Worm (Caenorhabditis elegans) whole organism, L1 larva: ENCODE data around the gene cest-32.
A peak's percentile ranks its signal among the peaks of the same experiment; 100 is the strongest.

Source experiments
- C04F5.9 ChIP-seq: sonication (generic microtip); optimal IDR thresholded peaks from 2 replicates; lab custom pipeline; 2016; ENCODE audit warnings: missing genetic modification characterization, missing compliant biosample characterization
- C34B4.2 ChIP-seq: sonication (generic microtip); optimal IDR thresholded peaks from 2 replicates; lab custom pipeline; 2017; ENCODE audit warnings: mild to moderate bottlenecking, missing genetic modification characterization, missing compliant biosample characterization
- aly-2 ChIP-seq: fragments of 150-350 bp; optimal IDR thresholded peaks from 2 replicates; lab custom pipeline; 2014; ENCODE audit warnings: missing biosample characterization, missing genetic modification characterization
- blmp-1 ChIP-seq: fragments of 150-350 bp; optimal IDR thresholded peaks from 2 replicates; lab custom pipeline; 2014; ENCODE audit warnings: missing biosample characterization, missing genetic modification characterization
- ceh-63 ChIP-seq: fragments of 200-800 bp; sonication (Bioruptor generic); optimal IDR thresholded peaks from 2 replicates; lab custom pipeline; 2018; ENCODE audit warnings: mild to moderate bottlenecking, missing genetic modification characterization, missing compliant biosample characterization
- ceh-8 ChIP-seq: fragments of 200-800 bp; sonication (Bioruptor generic); optimal IDR thresholded peaks from 2 replicates; lab custom pipeline; 2018; ENCODE audit warnings: mild to moderate bottlenecking, missing genetic modification characterization, moderate library complexity, missing compliant biosample characterization
- ceh-82 ChIP-seq, 3 experiments: fragments of 150-350 bp in 1 of 3; sonication (generic microtip) in 2 of 3; optimal IDR thresholded peaks; 2 replicates each; lab custom pipeline; 2014 to 2017; ENCODE audit warnings: missing biosample characterization in 3 of 3, missing genetic modification characterization in 3 of 3
- ceh-90 ChIP-seq: sonication (generic microtip); optimal IDR thresholded peaks from 2 replicates; lab custom pipeline; 2016; ENCODE audit warnings: missing genetic modification characterization, missing compliant biosample characterization
- ces-1 ChIP-seq: fragments of 150-350 bp; optimal IDR thresholded peaks from 2 replicates; lab custom pipeline; 2014; ENCODE audit warnings: missing biosample characterization, missing genetic modification reagents, missing genetic modification characterization
- dsc-1 ChIP-seq: sonication (generic microtip); optimal IDR thresholded peaks from 2 replicates; lab custom pipeline; 2016; ENCODE audit warnings: mild to moderate bottlenecking, missing genetic modification characterization, missing compliant biosample characterization
- efl-1 ChIP-seq, 4 experiments: fragments of 150-350 bp; optimal IDR thresholded peaks in 3 of 4; peaks in 1 of 4; 1 replicate in 1 of 4; 2 replicates in 3 of 4; lab custom pipeline; 2014; ENCODE audit warnings: missing biosample characterization in 2 of 4, missing genetic modification characterization in 2 of 4, missing genetic modification reagents in 2 of 4
- fos-1 ChIP-seq: fragments of 150-350 bp; optimal IDR thresholded peaks from 2 replicates; lab custom pipeline; 2014; ENCODE audit warnings: missing biosample characterization, missing genetic modification characterization
- grh-1 ChIP-seq: fragments of 200-800 bp; sonication (Bioruptor generic); IDR thresholded peaks from 2 replicates; pipeline ENCODE4 v1.3.6; 2022; ENCODE audit warnings: missing genetic modification reagents, missing genetic modification characterization, missing compliant biosample characterization
- jun-1 ChIP-seq: fragments of 150-350 bp; optimal IDR thresholded peaks from 2 replicates; lab custom pipeline; 2014; ENCODE audit warnings: missing biosample characterization, missing genetic modification reagents, missing genetic modification characterization
- lin-13 ChIP-seq: fragments of 150-350 bp; optimal IDR thresholded peaks from 2 replicates; lab custom pipeline; 2014; ENCODE audit warnings: missing biosample characterization, missing genetic modification reagents, missing genetic modification characterization
- lin-14 ChIP-seq: fragments of 200-800 bp; sonication (Bioruptor generic); optimal IDR thresholded peaks from 2 replicates; lab custom pipeline; 2018; ENCODE audit warnings: mild to moderate bottlenecking, missing genetic modification characterization, moderate library complexity, missing compliant biosample characterization
- lin-15B ChIP-seq: fragments of 150-350 bp; sonication (generic microtip); optimal IDR thresholded peaks from 3 replicates; lab custom pipeline; 2014; ENCODE audit warnings: missing biosample characterization, missing genetic modification characterization
- lin-35 ChIP-seq, 2 experiments: fragments of 150-350 bp; optimal IDR thresholded peaks; 2 replicates each; lab custom pipeline; 2014; ENCODE audit warnings: missing biosample characterization in 2 of 2, missing genetic modification characterization in 2 of 2, missing genetic modification reagents in 2 of 2
- lir-3 ChIP-seq: sonication (generic microtip); optimal IDR thresholded peaks from 2 replicates; lab custom pipeline; 2016; ENCODE audit warnings: mild to moderate bottlenecking, missing genetic modification characterization, moderate library complexity, missing compliant biosample characterization; ENCODE audit not compliant: poor library complexity
- lsy-2 ChIP-seq, 2 experiments: fragments of 150-350 bp; optimal IDR thresholded peaks; 2 replicates each; lab custom pipeline; 2014; ENCODE audit warnings: missing biosample characterization in 2 of 2, missing genetic modification characterization in 2 of 2
- mab-9 ChIP-seq: fragments of 200-800 bp; sonication (Bioruptor generic); IDR thresholded peaks from 2 replicates; pipeline ENCODE4 v1.3.6; 2022; ENCODE audit warnings: missing genetic modification reagents, missing genetic modification characterization, missing compliant biosample characterization
- mep-1 ChIP-seq: fragments of 150-350 bp; optimal IDR thresholded peaks from 2 replicates; lab custom pipeline; 2014; ENCODE audit warnings: missing biosample characterization, missing genetic modification characterization
- nhr-11 ChIP-seq: fragments of 150-350 bp; optimal IDR thresholded peaks from 2 replicates; lab custom pipeline; 2014; ENCODE audit warnings: missing biosample characterization, missing genetic modification characterization
- nhr-20 ChIP-seq: sonication (generic microtip); optimal IDR thresholded peaks from 2 replicates; lab custom pipeline; 2016; ENCODE audit warnings: mild to moderate bottlenecking, missing genetic modification characterization, missing compliant biosample characterization
- nhr-28 ChIP-seq: fragments of 150-350 bp; optimal IDR thresholded peaks from 2 replicates; lab custom pipeline; 2014; ENCODE audit warnings: missing biosample characterization, missing genetic modification characterization
- nhr-71 ChIP-seq: sonication (generic microtip); optimal IDR thresholded peaks from 2 replicates; lab custom pipeline; 2016; ENCODE audit warnings: mild to moderate bottlenecking, missing genetic modification characterization, moderate library complexity, missing compliant biosample characterization
- nhr-77 ChIP-seq: fragments of 150-350 bp; optimal IDR thresholded peaks from 2 replicates; lab custom pipeline; 2014; ENCODE audit warnings: missing biosample characterization, missing genetic modification characterization
- nhr-84 ChIP-seq: sonication (generic microtip); optimal IDR thresholded peaks from 2 replicates; lab custom pipeline; 2017; ENCODE audit warnings: missing biosample characterization, missing genetic modification characterization
- nhr-85 ChIP-seq: sonication (generic microtip); peaks from one replicate; lab custom pipeline; 2016; ENCODE audit warnings: missing genetic modification characterization, inconsistent platforms, missing compliant biosample characterization
- nhr-90 ChIP-seq: sonication (generic microtip); optimal IDR thresholded peaks from 2 replicates; lab custom pipeline; 2016; ENCODE audit warnings: mild to moderate bottlenecking, missing genetic modification characterization, missing compliant biosample characterization; ENCODE audit not compliant: poor library complexity
- pag-3 ChIP-seq: sonication (generic microtip); optimal IDR thresholded peaks from 2 replicates; lab custom pipeline; 2017; ENCODE audit warnings: missing genetic modification characterization, mild to moderate bottlenecking, missing compliant biosample characterization, antibody characterized with exemption, borderline replicate concordance; ENCODE audit not compliant: insufficient read depth
- pax-3 ChIP-seq: fragments of 200-800 bp; sonication (Bioruptor generic); optimal IDR thresholded peaks from 2 replicates; lab custom pipeline; 2018; ENCODE audit warnings: mild to moderate bottlenecking, missing genetic modification characterization, moderate library complexity, missing compliant biosample characterization
- pqm-1 ChIP-seq: sonication (generic microtip); optimal IDR thresholded peaks from 3 replicates; lab custom pipeline; 2017; ENCODE audit warnings: missing biosample characterization, missing genetic modification characterization
- rnt-1 ChIP-seq: sonication (generic microtip); optimal IDR thresholded peaks from 2 replicates; lab custom pipeline; 2016; ENCODE audit warnings: mild to moderate bottlenecking, missing genetic modification characterization, moderate library complexity, missing compliant biosample characterization
- snpc-4 ChIP-seq: fragments of 150-350 bp; optimal IDR thresholded peaks from 2 replicates; lab custom pipeline; 2014; ENCODE audit warnings: missing biosample characterization, missing genetic modification characterization
- snu-23 ChIP-seq: sonication (generic microtip); optimal IDR thresholded peaks from 2 replicates; lab custom pipeline; 2016; ENCODE audit warnings: missing genetic modification characterization, missing compliant biosample characterization
- sptf-1 ChIP-seq: fragments of 150-350 bp; optimal IDR thresholded peaks from 2 replicates; lab custom pipeline; 2014; ENCODE audit warnings: missing biosample characterization, missing genetic modification characterization
- sup-37 ChIP-seq: fragments of 200-800 bp; sonication (Bioruptor generic); optimal IDR thresholded peaks from 2 replicates; lab custom pipeline; 2018; ENCODE audit warnings: mild to moderate bottlenecking, missing genetic modification characterization, missing compliant biosample characterization
- swsn-7 ChIP-seq: sonication (generic microtip); optimal IDR thresholded peaks from 2 replicates; lab custom pipeline; 2016; ENCODE audit warnings: missing genetic modification characterization, missing compliant biosample characterization
- tbx-2 ChIP-seq: sonication (generic microtip); optimal IDR thresholded peaks from 2 replicates; lab custom pipeline; 2016; ENCODE audit warnings: missing genetic modification characterization, missing compliant biosample characterization
- unc-130 ChIP-seq: fragments of 150-350 bp; optimal IDR thresholded peaks from 2 replicates; lab custom pipeline; 2017; ENCODE audit warnings: missing biosample characterization, missing genetic modification characterization, inconsistent platforms
- unc-86 ChIP-seq: sonication (generic microtip); optimal IDR thresholded peaks from 2 replicates; lab custom pipeline; 2016; ENCODE audit warnings: missing genetic modification characterization, missing compliant biosample characterization
- unc-98 ChIP-seq: fragments of 200-800 bp; sonication (Bioruptor generic); IDR thresholded peaks from 2 replicates; pipeline ENCODE4 v1.3.6; 2022; ENCODE audit warnings: missing genetic modification characterization, missing compliant biosample characterization
- vab-15 ChIP-seq: sonication (generic microtip); optimal IDR thresholded peaks from 2 replicates; lab custom pipeline; 2017; ENCODE audit warnings: missing genotype, mild to moderate bottlenecking, missing genetic modification characterization, missing compliant biosample characterization
- zip-4 ChIP-seq: fragments of 200-800 bp; sonication (Bioruptor generic); optimal IDR thresholded peaks from 2 replicates; lab custom pipeline; 2018; ENCODE audit warnings: mild to moderate bottlenecking, missing genetic modification characterization, moderate library complexity, missing compliant biosample characterization
- ztf-11 ChIP-seq, 2 experiments: sonication (generic microtip); optimal IDR thresholded peaks; 2 replicates each; lab custom pipeline; 2016 to 2017; ENCODE audit warnings: missing genetic modification characterization in 2 of 2, missing biosample characterization in 1 of 2, missing compliant biosample characterization in 1 of 2

Gene cest-32

DNA sequence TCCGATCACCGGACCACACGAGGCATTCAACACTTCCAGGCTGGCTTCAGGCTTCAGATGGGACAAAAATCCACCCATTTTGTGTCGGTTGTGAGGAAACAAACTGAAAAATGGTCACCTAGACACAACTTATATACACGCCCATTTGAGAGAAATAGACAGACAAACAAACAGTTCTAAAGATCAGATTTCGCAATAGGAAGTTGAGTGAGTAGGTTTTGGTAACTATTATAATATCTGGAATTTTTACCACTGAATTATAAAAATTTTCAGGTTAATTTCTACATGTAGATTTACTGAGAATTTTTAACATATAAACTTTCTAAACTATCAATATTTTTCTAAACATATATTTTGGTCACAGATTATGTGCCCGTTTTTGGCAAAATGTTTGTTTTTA is at the start of gene cest-32:
Gene cest-32 (minus strand): TSS at position 115 of the 400 bp plus-strand sequence.
- TF ChIP-seq swsn-7 (tag; lab: Kevin White, UChicago) (no peak), zip-4 (GFP tag; lab: Kevin White, UChicago) (peak; percentile 46), lin-35 (GFP tag; optimal IDR thresholded peaks at IDR 0.05; lab: Kevin White, UChicago) (peak in 1 of 2 experiments; percentile 7), ces-1 (GFP tag; lab: Kevin White, UChicago) (no peak), ztf-11 (tag; optimal IDR thresholded peaks at IDR 0.05; lab: Kevin White, UChicago) (no peak), nhr-71 (tag; lab: Kevin White, UChicago) (peak; percentile 25), nhr-90 (no peak), lin-14 (GFP tag; lab: Kevin White, UChicago) (no peak), nhr-28 (tag; lab: Kevin White, UChicago) (no peak), snu-23 (no peak), nhr-20 (tag; lab: Kevin White, UChicago) (no peak), vab-15 (tag; lab: Kevin White, UChicago) (no peak), nhr-77 (no peak)
- TF ChIP-seq, all 84 proteins: peak for 3

DNA sequence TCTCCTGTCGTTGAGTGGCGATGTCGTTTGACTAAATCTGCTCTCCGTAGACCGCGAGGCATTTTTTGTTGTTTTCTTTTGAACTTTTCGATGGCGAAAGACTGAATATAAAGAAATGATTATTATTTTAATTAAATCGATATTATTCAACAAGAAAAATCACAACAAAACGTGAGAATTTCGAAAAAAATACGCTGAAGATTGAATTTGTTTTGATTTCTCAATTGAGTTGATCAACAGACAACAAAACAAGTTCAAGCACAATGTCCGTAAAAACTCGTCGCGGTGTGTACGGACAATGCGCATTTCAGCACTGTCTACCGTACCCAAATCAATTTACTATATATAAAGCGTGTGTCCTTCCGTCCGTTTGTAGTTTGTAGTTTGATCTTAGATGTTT is 44.3 kb upstream of the cest-32 start, which contains the start of gene B0238.9:
Gene B0238.9 (minus strand): TSS at position 101 of the 400 bp plus-strand sequence.
- TF ChIP-seq blmp-1 (tag; lab: Kevin White, UChicago) (no peak), sup-37 (no peak), jun-1 (no peak), lin-15B (tag; lab: Kevin White, UChicago) (no peak), ceh-90 (tag; lab: Kevin White, UChicago) (no peak), lin-35 (GFP tag; optimal IDR thresholded peaks at IDR 0.05; lab: Kevin White, UChicago) (no peak), ceh-8 (GFP tag; lab: Kevin White, UChicago) (no peak), unc-98 (GFP tag; lab: Robert Waterston, UW) (no peak), mab-9 (GFP tag; lab: Robert Waterston, UW) (no peak), pag-3 (tag; lab: Kevin White, UChicago) (no peak), swsn-7 (tag; lab: Kevin White, UChicago) (no peak), pax-3 (no peak), unc-130 (tag; lab: Kevin White, UChicago) (no peak), nhr-71 (tag; lab: Kevin White, UChicago) (no peak), ceh-63 (GFP tag; lab: Kevin White, UChicago) (no peak)

- TF ChIP-seq rnt-1 (tag; lab: Kevin White, UChicago) (no peak), nhr-85 (tag; lab: Kevin White, UChicago) (peak; percentile 69), aly-2 (tag; lab: Kevin White, UChicago) (no peak), nhr-84 (tag; lab: Kevin White, UChicago) (no peak), fos-1 (tag; lab: Kevin White, UChicago) (no peak), dsc-1 (no peak), sptf-1 (tag; lab: Kevin White, UChicago) (no peak), C04F5.9 (no peak), efl-1 (optimal IDR thresholded peaks at IDR 0.05; lab: Kevin White, UChicago) (no peak), efl-1 (GFP tag; optimal IDR thresholded peaks at IDR 0.05 in 1 of 2; lab: Kevin White, UChicago) (peak in 1 of 2 experiments; percentile 39), nhr-90 (peak; percentile 14), pqm-1 (tag; lab: Kevin White, UChicago) (no peak), unc-86 (tag; lab: Kevin White, UChicago) (no peak)
- TF ChIP-seq, all 84 proteins: peak for 3
Measured at ce11 chrV:5275426-5276007, 41.8 kb upstream of the cest-32 start.

DNA sequence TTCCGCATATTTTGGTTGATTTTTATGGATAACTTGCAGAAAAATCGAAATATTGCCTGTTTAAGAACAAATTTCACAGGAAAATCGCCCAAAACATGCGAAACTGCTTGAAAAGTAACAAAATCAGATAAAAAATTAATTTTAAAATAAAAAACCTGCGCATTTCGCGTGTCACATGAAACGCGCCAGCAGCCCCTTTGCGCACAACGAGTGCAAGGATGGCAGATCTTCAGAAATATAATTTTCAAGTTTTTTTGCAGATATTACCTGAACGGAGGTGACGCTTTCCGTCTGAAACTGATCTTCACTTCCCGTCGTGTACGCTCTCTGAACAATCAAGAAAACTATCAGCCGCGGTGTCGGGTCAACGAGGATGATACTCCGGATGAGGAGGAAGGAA is 41.3 kb upstream of the cest-32 start:
- TF ChIP-seq mep-1 (peak; percentile 75), ceh-82 (tag; optimal IDR thresholded peaks at IDR 0.05; lab: Kevin White, UChicago) (peak; percentile 38 to 61 (median 42)), C34B4.2 (tag; lab: Kevin White, UChicago) (no peak), grh-1 (GFP tag; lab: Robert Waterston, UW) (0 out of 2 replicates have a peak, but pooled peaks have one; percentile 20), lsy-2 (tag; optimal IDR thresholded peaks at IDR 0.05; lab: Kevin White, UChicago) (peak; percentile 36 to 68), dsc-1 (no peak), nhr-90 (peak; percentile 5), nhr-11 (no peak), lin-14 (GFP tag; lab: Kevin White, UChicago) (no peak), lin-13 (GFP tag; lab: Kevin White, UChicago) (peak; percentile 25), snpc-4 (tag; lab: Kevin White, UChicago) (peak; percentile 55), tbx-2 (peak; percentile 42), lir-3 (no peak), aly-2 (tag; lab: Kevin White, UChicago) (no peak), unc-86 (tag; lab: Kevin White, UChicago) (peak; percentile 35)
